Fruit fly (Drosophila melanogaster) whole organism, adult: ENCODE results near the gene sav.

ENCODE experiments used
- CG11617 ChIP-seq: fragments of 200-800 bp; sonication (Bioruptor generic); optimal IDR thresholded peaks from 2 replicates; lab custom pipeline; 2017; ENCODE audit warnings: mild to moderate bottlenecking, missing biosample characterization, missing genetic modification reagents, missing genetic modification characterization
- CG12768 ChIP-seq: fragments of 200-800 bp; sonication (Bioruptor generic); optimal IDR thresholded peaks from 2 replicates; lab custom pipeline; 2017; ENCODE audit warnings: missing biosample characterization, missing genetic modification characterization, mild to moderate bottlenecking, moderate library complexity, missing genetic modification reagents
- CG14711 ChIP-seq: fragments of 200-800 bp; sonication (Bioruptor generic); optimal IDR thresholded peaks from 2 replicates; lab custom pipeline; 2018; ENCODE audit warnings: missing biosample characterization, mild to moderate bottlenecking, missing genetic modification characterization, moderate library complexity
- CG1620 ChIP-seq: fragments of 200-800 bp; sonication (Bioruptor generic); optimal IDR thresholded peaks from 2 replicates; lab custom pipeline; 2016; ENCODE audit warnings: missing biosample characterization, missing genetic modification characterization
- CG33017 ChIP-seq: fragments of 200-800 bp; sonication (Bioruptor generic); optimal IDR thresholded peaks from 2 replicates; lab custom pipeline; 2018; ENCODE audit warnings: missing biosample characterization, mild to moderate bottlenecking, missing genetic modification characterization, moderate library complexity
- CG5204 ChIP-seq: fragments of 200-800 bp; sonication (Bioruptor generic); optimal IDR thresholded peaks from 2 replicates; lab custom pipeline; 2016; ENCODE audit warnings: missing biosample characterization, missing genetic modification characterization
- CG7045 ChIP-seq: fragments of 200-800 bp; sonication (Bioruptor generic); optimal IDR thresholded peaks from 2 replicates; lab custom pipeline; 2017; ENCODE audit warnings: missing biosample characterization, mild to moderate bottlenecking, missing genetic modification characterization
- CG7101 ChIP-seq: fragments of 200-800 bp; sonication (Bioruptor generic); optimal IDR thresholded peaks from 2 replicates; lab custom pipeline; 2018; ENCODE audit warnings: missing biosample characterization, mild to moderate bottlenecking, missing genetic modification characterization, moderate library complexity
- Clk ChIP-seq: fragments of 200-800 bp; sonication (Bioruptor generic); optimal IDR thresholded peaks from 2 replicates; lab custom pipeline; 2017; ENCODE audit warnings: missing biosample characterization, missing genetic modification characterization
- Crg-1 ChIP-seq: fragments of 200-800 bp; sonication (Bioruptor generic); optimal IDR thresholded peaks from 2 replicates; lab custom pipeline; 2016; ENCODE audit warnings: missing biosample characterization, missing genetic modification characterization
- Hr96 ChIP-seq: fragments of 200-800 bp; sonication (Bioruptor generic); optimal IDR thresholded peaks from 2 replicates; lab custom pipeline; 2016; ENCODE audit warnings: missing biosample characterization, missing genetic modification characterization
- Mnt ChIP-seq: fragments of 200-800 bp; sonication (Bioruptor generic); optimal IDR thresholded peaks from 2 replicates; lab custom pipeline; 2016; ENCODE audit warnings: missing biosample characterization, mild to moderate bottlenecking, missing genetic modification characterization
- bab1 ChIP-seq: fragments of 200-800 bp; sonication (Bioruptor generic); optimal IDR thresholded peaks from 3 replicates; lab custom pipeline; 2019; ENCODE audit warnings: missing biosample characterization, mild to moderate bottlenecking, missing genetic modification characterization, moderate library complexity
- cic ChIP-seq: fragments of 200-800 bp; sonication (Bioruptor generic); optimal IDR thresholded peaks from 2 replicates; lab custom pipeline; 2017; ENCODE audit warnings: missing biosample characterization, mild to moderate bottlenecking, missing genetic modification characterization, moderate library complexity
- cnc ChIP-seq, 2 experiments: fragments of >200 bp; optimal IDR thresholded peaks; 2 replicates each; lab custom pipeline; 2017
- kay ChIP-seq: fragments of 200-800 bp; sonication (Bioruptor generic); peaks from one replicate; lab custom pipeline; 2016; ENCODE audit warnings: missing biosample characterization, missing genetic modification characterization, borderline replicate concordance
- ovo ChIP-seq: fragments of 200-800 bp; sonication (Bioruptor generic); optimal IDR thresholded peaks from 2 replicates; lab custom pipeline; 2016; ENCODE audit warnings: missing biosample characterization, missing genetic modification characterization
- pad ChIP-seq: fragments of 200-800 bp; sonication (Bioruptor generic); optimal IDR thresholded peaks from 3 replicates; lab custom pipeline; 2017; ENCODE audit warnings: missing biosample characterization, missing genetic modification characterization, mild to moderate bottlenecking, moderate library complexity, missing genetic modification reagents
- tj ChIP-seq: fragments of 200-800 bp; sonication (Bioruptor generic); optimal IDR thresholded peaks from 3 replicates; lab custom pipeline; 2017; ENCODE audit warnings: missing biosample characterization, mild to moderate bottlenecking, missing genetic modification characterization, moderate library complexity
- toe ChIP-seq: fragments of 200-800 bp; sonication (Bioruptor generic); optimal IDR thresholded peaks from 2 replicates; lab custom pipeline; 2016; ENCODE audit warnings: missing biosample characterization, missing genetic modification characterization

Gene sav

DNA sequence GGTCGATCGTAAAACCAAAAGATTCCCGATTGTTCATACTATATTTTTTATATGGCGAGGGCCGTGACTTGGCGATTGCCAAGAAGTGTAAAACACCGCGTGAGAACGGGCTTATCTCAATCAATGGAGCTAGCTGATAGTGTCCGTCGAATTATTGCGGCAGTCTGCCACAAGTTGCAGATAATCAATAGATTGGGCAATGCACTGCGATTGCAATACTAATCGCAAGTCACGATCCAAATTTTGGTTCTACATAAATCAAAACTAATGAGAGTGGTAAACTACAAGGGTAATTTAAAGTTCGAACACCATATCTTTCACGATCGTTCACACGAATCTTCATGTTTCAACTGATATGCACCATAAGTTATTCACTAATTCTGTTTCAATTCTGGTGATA lies 4.4 kb downstream of the sav start:
- no peak for TF ChIP-seq Crg-1
- peak; percentile 11 for TF ChIP-seq Mnt (GFP tag; lab: Kevin White, UChicago)
- TF ChIP-seq cic (GFP tag; lab: Kevin White, UChicago), result peak; percentile 11
- no peak for TF ChIP-seq tj
- TF ChIP-seq CG1620, result no peak

- TF ChIP-seq CG11617 (GFP tag; lab: Kevin White, UChicago) (no peak), CG1620 (no peak), tj (no peak), cnc (optimal IDR thresholded peaks at IDR 0.05; lab: Kevin White, UChicago) (no peak), bab1 (GFP tag; lab: Kevin White, UChicago) (no peak), CG7045 (GFP tag; lab: Kevin White, UChicago) (no peak), CG33017 (no peak), pad (GFP tag; lab: Kevin White, UChicago) (no peak), kay (no peak), Clk (GFP tag; lab: Kevin White, UChicago) (no peak), cic (GFP tag; lab: Kevin White, UChicago) (no peak), ovo (GFP tag; lab: Kevin White, UChicago) (no peak), Hr96 (GFP tag; lab: Kevin White, UChicago) (no peak), toe (GFP tag; lab: Kevin White, UChicago) (no peak)
Observed at dm6 chr3R:23056113-23056512, 5.0 kb downstream of the sav start.

- no peak for TF ChIP-seq CG7045 (GFP tag; lab: Kevin White, UChicago)
- TF ChIP-seq ovo (GFP tag; lab: Kevin White, UChicago), result no peak
- peak; percentile 51 for TF ChIP-seq CG14711 (tag; lab: Kevin White, UChicago)
- TF ChIP-seq Mnt (GFP tag; lab: Kevin White, UChicago), result peak; percentile 7
- no peak for TF ChIP-seq kay
- TF ChIP-seq Clk (GFP tag; lab: Kevin White, UChicago), result no peak
- peak; percentile 33 for TF ChIP-seq CG11617 (GFP tag; lab: Kevin White, UChicago)
- peak; percentile 23 for TF ChIP-seq CG1620
- TF ChIP-seq cic (GFP tag; lab: Kevin White, UChicago), result no peak
- no peak for TF ChIP-seq CG33017
- peak; percentile 35 for TF ChIP-seq toe (GFP tag; lab: Kevin White, UChicago)
- TF ChIP-seq Crg-1, result no peak
- no peak for TF ChIP-seq CG12768
- peak; percentile 49 for TF ChIP-seq CG7101
- TF ChIP-seq Hr96 (GFP tag; lab: Kevin White, UChicago), result peak; percentile 22
- TF ChIP-seq pad (GFP tag; lab: Kevin White, UChicago), result peak; percentile 18
- TF ChIP-seq tj, result no peak
- TF ChIP-seq bab1 (GFP tag; lab: Kevin White, UChicago), result peak; percentile 51
- TF ChIP-seq CG5204 (GFP tag; lab: Kevin White, UChicago), result peak; percentile 35
- TF ChIP-seq cnc (optimal IDR thresholded peaks at IDR 0.05; lab: Kevin White, UChicago), result no peak
Observed at dm6 chr3R:23053936-23054335, 7.2 kb downstream of the sav start, which contains the start of gene p53. Gene p53, minus strand, starts transcription at chr3R:23054082.

DNA sequence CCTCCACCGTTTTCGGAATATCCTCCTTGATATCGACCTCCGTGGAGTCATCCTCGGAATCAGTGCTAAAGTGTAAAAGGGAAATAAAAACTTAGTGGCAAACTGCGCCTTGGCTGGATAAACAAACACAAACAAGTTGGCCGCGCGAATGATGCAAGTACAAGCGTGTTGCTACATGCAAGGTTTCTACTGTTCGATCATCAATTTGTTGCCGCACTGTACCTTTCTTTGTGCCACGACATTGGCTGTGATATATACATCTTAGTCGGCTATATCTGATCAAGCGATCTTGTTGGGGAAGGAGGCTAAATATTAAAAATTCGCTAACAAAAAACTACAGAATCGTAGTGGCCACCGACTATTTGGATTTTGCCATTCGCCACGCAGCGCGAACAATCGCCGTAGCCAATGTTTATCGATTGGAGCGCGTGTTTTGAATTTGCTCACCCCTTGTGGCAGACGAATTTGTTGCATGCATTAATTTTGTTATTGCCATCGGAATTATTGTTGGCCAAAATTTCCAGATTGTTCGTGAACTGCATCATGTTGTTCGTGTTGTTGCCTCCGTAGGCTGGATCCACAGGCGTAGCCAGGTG lies 7.9 kb downstream of the sav start:
- TF ChIP-seq Hr96 (GFP tag; lab: Kevin White, UChicago), result no peak
- no peak for TF ChIP-seq CG11617 (GFP tag; lab: Kevin White, UChicago)
- TF ChIP-seq tj, result no peak
- no peak for TF ChIP-seq CG14711 (tag; lab: Kevin White, UChicago)
- TF ChIP-seq Clk (GFP tag; lab: Kevin White, UChicago), result no peak
- TF ChIP-seq CG12768, result no peak
- no peak for TF ChIP-seq cic (GFP tag; lab: Kevin White, UChicago)
- no peak for TF ChIP-seq kay
- no peak for TF ChIP-seq bab1 (GFP tag; lab: Kevin White, UChicago)
- TF ChIP-seq toe (GFP tag; lab: Kevin White, UChicago), result no peak

DNA sequence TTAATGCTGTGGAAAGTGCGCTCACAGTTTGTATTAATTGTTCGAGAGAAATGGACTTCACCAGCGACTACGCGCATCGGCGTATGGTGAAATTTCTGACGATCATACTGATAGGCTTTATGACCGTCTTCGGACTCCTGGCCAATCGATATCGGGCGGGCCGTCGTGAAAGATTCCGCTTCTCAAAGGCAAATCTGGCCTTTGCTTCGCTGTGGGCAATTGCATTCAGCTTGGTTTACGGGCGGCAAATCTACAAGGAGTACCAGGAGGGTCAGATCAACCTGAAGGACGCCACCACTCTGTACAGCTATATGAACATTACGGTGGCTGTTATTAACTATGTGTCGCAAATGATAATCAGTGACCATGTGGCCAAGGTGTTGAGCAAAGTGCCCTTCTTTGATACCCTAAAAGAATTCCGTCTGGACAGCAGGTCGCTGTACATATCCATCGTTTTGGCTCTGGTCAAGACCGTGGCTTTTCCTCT lies 9.4 kb downstream of the sav start, which contains the start of gene Gr94a:
Gr94a (plus strand) TSS at position 51 of the 487 bp plus-strand sequence.
- TF ChIP-seq CG7101, result no peak
- TF ChIP-seq toe (GFP tag; lab: Kevin White, UChicago), result no peak
- TF ChIP-seq CG1620, result no peak
- no peak for TF ChIP-seq bab1 (GFP tag; lab: Kevin White, UChicago)
- no peak for TF ChIP-seq Crg-1
- no peak for TF ChIP-seq CG7045 (GFP tag; lab: Kevin White, UChicago)
- no peak for TF ChIP-seq CG14711 (tag; lab: Kevin White, UChicago)
- TF ChIP-seq pad (GFP tag; lab: Kevin White, UChicago), result no peak
- TF ChIP-seq CG33017, result no peak

DNA sequence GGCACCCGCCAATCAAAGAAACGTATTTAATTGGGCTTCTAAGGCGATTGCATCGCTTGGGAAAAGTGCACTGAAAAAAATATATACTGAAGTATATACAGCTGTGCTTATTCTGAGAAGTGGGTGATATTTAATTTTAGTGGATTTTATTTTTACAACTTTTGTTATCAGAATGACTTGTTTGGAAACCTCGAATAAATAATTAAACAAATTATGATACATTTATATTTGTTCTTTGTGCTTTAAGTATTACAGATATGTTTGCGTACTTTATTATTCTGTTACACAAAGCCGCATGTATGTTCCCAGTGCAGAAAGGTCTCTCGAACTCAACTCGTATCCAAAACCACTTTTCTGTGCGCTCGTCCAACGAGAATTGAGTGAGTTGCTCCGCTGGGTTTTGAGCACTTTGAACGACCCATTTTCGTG lies 12.4 kb downstream of the sav start:
- TF ChIP-seq CG7045 (GFP tag; lab: Kevin White, UChicago) (peak; percentile 64), cnc (optimal IDR thresholded peaks at IDR 0.05; lab: Kevin White, UChicago) (no peak), CG12768 (peak; percentile 44), cic (GFP tag; lab: Kevin White, UChicago) (no peak), ovo (GFP tag; lab: Kevin White, UChicago) (no peak), toe (GFP tag; lab: Kevin White, UChicago) (peak; percentile 49), CG1620 (no peak), CG33017 (peak; percentile 54), Hr96 (GFP tag; lab: Kevin White, UChicago) (peak; percentile 44), CG5204 (GFP tag; lab: Kevin White, UChicago) (peak; percentile 63), CG7101 (peak; percentile 63), CG11617 (GFP tag; lab: Kevin White, UChicago) (peak; percentile 51), CG14711 (tag; lab: Kevin White, UChicago) (peak; percentile 30), kay (no peak), Crg-1 (no peak), Clk (GFP tag; lab: Kevin White, UChicago) (no peak), Mnt (GFP tag; lab: Kevin White, UChicago) (no peak), tj (no peak), pad (GFP tag; lab: Kevin White, UChicago) (no peak), bab1 (GFP tag; lab: Kevin White, UChicago) (peak; percentile 11)
